Worm (Caenorhabditis elegans) whole organism, early embryonic: ENCODE measurements around the gene snt-1.

ENCODE experiments used
- B0310.2 ChIP-seq: sonication (generic microtip); optimal IDR thresholded peaks from 2 replicates; lab custom pipeline; 2016; ENCODE audit warnings: mild to moderate bottlenecking, missing genetic modification characterization, missing compliant biosample characterization
- F13C5.2 ChIP-seq: sonication (generic microtip); optimal IDR thresholded peaks from 2 replicates; lab custom pipeline; 2017; ENCODE audit warnings: mild to moderate bottlenecking, missing genetic modification characterization, inconsistent platforms, missing compliant biosample characterization
- aly-1 ChIP-seq: sonication (generic microtip); optimal IDR thresholded peaks from 2 replicates; lab custom pipeline; 2016; ENCODE audit warnings: missing genetic modification characterization, missing compliant biosample characterization
- ama-1 ChIP-seq: fragments of 150-350 bp; optimal IDR thresholded peaks from 2 replicates; lab custom pipeline; 2014
- ceh-13 ChIP-seq: fragments of 200-800 bp; sonication (Bioruptor generic); optimal IDR thresholded peaks from 2 replicates; lab custom pipeline; 2018; ENCODE audit warnings: mild to moderate bottlenecking, missing genetic modification characterization, missing compliant biosample characterization
- ceh-36 ChIP-seq: sonication (generic microtip); optimal IDR thresholded peaks from 2 replicates; lab custom pipeline; 2016; ENCODE audit warnings: missing genetic modification characterization, inconsistent platforms, missing compliant biosample characterization
- ets-7 ChIP-seq: sonication (generic microtip); optimal IDR thresholded peaks from 2 replicates; lab custom pipeline; 2016; ENCODE audit warnings: missing genotype, missing genetic modification characterization, missing compliant biosample characterization
- flt-1 ChIP-seq: fragments of 200-800 bp; sonication (Bioruptor generic); IDR thresholded peaks from 2 replicates; pipeline ENCODE4 v1.3.6; 2022; ENCODE audit warnings: missing genetic modification characterization, missing compliant biosample characterization
- hmbx-1 ChIP-seq: sonication (generic microtip); optimal IDR thresholded peaks from 2 replicates; lab custom pipeline; 2016; ENCODE audit warnings: mild to moderate bottlenecking, missing genetic modification characterization, missing compliant biosample characterization
- hmg-4 ChIP-seq: fragments of 200-800 bp; sonication (Bioruptor generic); optimal IDR thresholded peaks from 2 replicates; lab custom pipeline; 2018; ENCODE audit warnings: mild to moderate bottlenecking, missing genetic modification characterization, missing compliant biosample characterization
- hnd-1 ChIP-seq: sonication (generic microtip); optimal IDR thresholded peaks from 2 replicates; lab custom pipeline; 2016; ENCODE audit warnings: missing genetic modification characterization, missing compliant biosample characterization
- pes-1 ChIP-seq: fragments of 200-800 bp; sonication (Bioruptor generic); IDR thresholded peaks from 2 replicates; pipeline ENCODE4 v1.3.6; 2022; ENCODE audit warnings: missing genetic modification reagents, missing genetic modification characterization, missing compliant biosample characterization
- scrt-1 ChIP-seq: fragments of 200-800 bp; sonication (Bioruptor generic); IDR thresholded peaks from 2 replicates; pipeline ENCODE4 v1.3.6; 2022; ENCODE audit warnings: missing genetic modification characterization, missing compliant biosample characterization
- sea-1 ChIP-seq: fragments of 200-800 bp; sonication (Bioruptor generic); conservative IDR thresholded peaks from 2 replicates; pipeline ENCODE4 v1.3.6; 2022; ENCODE audit warnings: missing genetic modification characterization, missing compliant biosample characterization
- tbx-11 ChIP-seq: fragments of 200-800 bp; sonication (Bioruptor generic); IDR thresholded peaks from 2 replicates; pipeline ENCODE4 v1.3.6; 2022; ENCODE audit warnings: missing genetic modification characterization, missing compliant biosample characterization
- tbx-37 ChIP-seq: fragments of 200-800 bp; sonication (Bioruptor generic); conservative IDR thresholded peaks from 2 replicates; pipeline ENCODE4 v1.3.6; 2022; ENCODE audit warnings: missing genetic modification reagents, missing genetic modification characterization, missing compliant biosample characterization
- tra-4 ChIP-seq: sonication (generic microtip); optimal IDR thresholded peaks from 2 replicates; lab custom pipeline; 2017; ENCODE audit warnings: missing genetic modification characterization, missing compliant biosample characterization

snt-1 gene

ce11 chrII:6803024-6803423 lies 7.7 kb upstream of the snt-1 start, which contains the start of gene tab-1:
Gene tab-1 (plus strand): TSS chrII:6803324.
- TF ChIP-seq ets-7 (tag; lab: Kevin White, UChicago) (no peak), hmbx-1 (no peak), sea-1 (GFP tag; lab: Robert Waterston, UW) (no peak), F13C5.2 (tag; lab: Kevin White, UChicago) (no peak), ceh-13 (no peak), aly-1 (no peak), tbx-37 (GFP tag; lab: Robert Waterston, UW) (no peak), tbx-11 (GFP tag; lab: Robert Waterston, UW) (no peak), hnd-1 (tag; lab: Kevin White, UChicago) (no peak), flt-1 (no peak), ceh-36 (tag; lab: Kevin White, UChicago) (no peak), hmg-4 (no peak), B0310.2 (tag; lab: Kevin White, UChicago) (no peak), tra-4 (tag; lab: Kevin White, UChicago) (no peak)

ce11 chrII:6807162-6807561 lies 3.6 kb upstream of the snt-1 start, which contains the start of gene F31E8.5:
Gene F31E8.5 (minus strand): TSS chrII:6807262.
- TF ChIP-seq tbx-37 (GFP tag; lab: Robert Waterston, UW) (no peak), flt-1 (no peak), pes-1 (GFP tag; lab: Robert Waterston, UW) (no peak), scrt-1 (GFP tag; lab: Robert Waterston, UW) (no peak), hmg-4 (no peak), B0310.2 (tag; lab: Kevin White, UChicago) (no peak), hnd-1 (tag; lab: Kevin White, UChicago) (no peak), ets-7 (tag; lab: Kevin White, UChicago) (no peak), ama-1 (lab: Kevin White, UChicago) (no peak), tbx-11 (GFP tag; lab: Robert Waterston, UW) (no peak), tra-4 (tag; lab: Kevin White, UChicago) (no peak), hmbx-1 (no peak), sea-1 (GFP tag; lab: Robert Waterston, UW) (no peak)

- TF ChIP-seq ceh-13 (no peak), B0310.2 (tag; lab: Kevin White, UChicago) (no peak), tbx-37 (GFP tag; lab: Robert Waterston, UW) (no peak), ama-1 (lab: Kevin White, UChicago) (no peak), flt-1 (no peak), scrt-1 (GFP tag; lab: Robert Waterston, UW) (no peak), aly-1 (no peak), hmbx-1 (no peak), hmg-4 (no peak), sea-1 (GFP tag; lab: Robert Waterston, UW) (no peak), tbx-11 (GFP tag; lab: Robert Waterston, UW) (no peak)
These were observed 2.2 kb upstream of the snt-1 start for ce11 chrII:6808539-6808938.

- TF ChIP-seq tbx-11 (GFP tag; lab: Robert Waterston, UW) (no peak), tra-4 (tag; lab: Kevin White, UChicago) (no peak), tbx-37 (GFP tag; lab: Robert Waterston, UW) (no peak), flt-1 (no peak), pes-1 (GFP tag; lab: Robert Waterston, UW) (no peak), scrt-1 (GFP tag; lab: Robert Waterston, UW) (no peak), ceh-13 (no peak), hnd-1 (tag; lab: Kevin White, UChicago) (no peak), aly-1 (no peak), ama-1 (lab: Kevin White, UChicago) (no peak), ceh-36 (tag; lab: Kevin White, UChicago) (no peak), ets-7 (tag; lab: Kevin White, UChicago) (no peak), sea-1 (GFP tag; lab: Robert Waterston, UW) (no peak), hmg-4 (no peak), B0310.2 (tag; lab: Kevin White, UChicago) (no peak), F13C5.2 (tag; lab: Kevin White, UChicago) (no peak), hmbx-1 (no peak)
These were observed 1.8 kb downstream of the snt-1 start for ce11 chrII:6812514-6812913.

- no peak for TF ChIP-seq ceh-36 (tag; lab: Kevin White, UChicago)
- no peak for TF ChIP-seq tra-4 (tag; lab: Kevin White, UChicago)
- TF ChIP-seq sea-1 (GFP tag; lab: Robert Waterston, UW), result no peak
- TF ChIP-seq flt-1, result no peak
- no peak for TF ChIP-seq ceh-13
- TF ChIP-seq hnd-1 (tag; lab: Kevin White, UChicago), result no peak
- no peak for TF ChIP-seq hmg-4
- TF ChIP-seq ama-1 (lab: Kevin White, UChicago), result no peak
- no peak for TF ChIP-seq aly-1
These were observed 5.6 kb downstream of the snt-1 start for ce11 chrII:6816324-6816723.

- TF ChIP-seq pes-1 (GFP tag; lab: Robert Waterston, UW) (no peak), tra-4 (tag; lab: Kevin White, UChicago) (no peak), tbx-37 (GFP tag; lab: Robert Waterston, UW) (no peak), ama-1 (lab: Kevin White, UChicago) (no peak), scrt-1 (GFP tag; lab: Robert Waterston, UW) (no peak), F13C5.2 (tag; lab: Kevin White, UChicago) (no peak), aly-1 (no peak), ceh-36 (tag; lab: Kevin White, UChicago) (no peak), ceh-13 (no peak), tbx-11 (GFP tag; lab: Robert Waterston, UW) (no peak), hmg-4 (no peak), hmbx-1 (no peak), ets-7 (tag; lab: Kevin White, UChicago) (no peak), flt-1 (no peak), B0310.2 (tag; lab: Kevin White, UChicago) (no peak), hnd-1 (tag; lab: Kevin White, UChicago) (no peak), sea-1 (GFP tag; lab: Robert Waterston, UW) (no peak)
These were observed 9.7 kb downstream of the snt-1 start for ce11 chrII:6820278-6820971.

ce11 chrII:6821118-6821517 lies 10.4 kb downstream of the snt-1 start:
- no peak for TF ChIP-seq tbx-37 (GFP tag; lab: Robert Waterston, UW)
- TF ChIP-seq tbx-11 (GFP tag; lab: Robert Waterston, UW), result no peak
- TF ChIP-seq pes-1 (GFP tag; lab: Robert Waterston, UW), result no peak
- no peak for TF ChIP-seq flt-1
- no peak for TF ChIP-seq ama-1 (lab: Kevin White, UChicago)
- no peak for TF ChIP-seq aly-1
- TF ChIP-seq ceh-13, result no peak
- no peak for TF ChIP-seq hmbx-1
- no peak for TF ChIP-seq hmg-4
- TF ChIP-seq scrt-1 (GFP tag; lab: Robert Waterston, UW), result no peak
- TF ChIP-seq sea-1 (GFP tag; lab: Robert Waterston, UW), result no peak
- no peak for TF ChIP-seq ets-7 (tag; lab: Kevin White, UChicago)
- no peak for TF ChIP-seq tra-4 (tag; lab: Kevin White, UChicago)
- TF ChIP-seq F13C5.2 (tag; lab: Kevin White, UChicago), result no peak
- TF ChIP-seq hnd-1 (tag; lab: Kevin White, UChicago), result no peak
